Worm (Caenorhabditis elegans): ENCODE results near the gene F55G11.1.
A peak's percentile ranks its signal among the peaks of the same experiment; 100 is the strongest.

The F55G11.1 gene

ce11 chrIV:12971994-12972520, 25.7 kb upstream of the F55G11.1 start:
- peak; percentile 78 for TF ChIP-seq elt-2 (tag; optimal IDR thresholded peaks at IDR 0.05)
- TF ChIP-seq unc-62 (GFP tag; optimal IDR thresholded peaks at IDR 0.05) = no peak

- TF ChIP-seq eor-1 (tag; optimal IDR thresholded peaks at IDR 0.05) (no peak), fkh-10 (GFP tag; optimal IDR thresholded peaks at IDR 0.05) (no peak), jun-1 (tag; optimal IDR thresholded peaks at IDR 0.05) (no peak), elt-2 (tag; optimal IDR thresholded peaks at IDR 0.05) (peak; percentile 76)
These were observed 22.8 kb upstream of the F55G11.1 start, which contains the start of gene F55G11.2 for ce11 chrIV:12969141-12969540. F55G11.2 (minus strand) TSS chrIV:12969289.

- TF ChIP-seq snpc-4 (tag; optimal IDR thresholded peaks at IDR 0.05) (no peak), nfya-1 (tag; optimal IDR thresholded peaks at IDR 0.05; ENCODE audit: insufficient read depth) (no peak), ztf-11 (tag; optimal IDR thresholded peaks at IDR 0.05) (no peak), ceh-28 (tag; optimal IDR thresholded peaks at IDR 0.05) (no peak), unc-62 (GFP tag; optimal IDR thresholded peaks at IDR 0.05) (no peak), jun-1 (tag; optimal IDR thresholded peaks at IDR 0.05) (no peak), ama-1 (optimal IDR thresholded peaks at IDR 0.05) (no peak), lin-15B (tag; optimal IDR thresholded peaks at IDR 0.05) (no peak), aly-2 (tag; optimal IDR thresholded peaks at IDR 0.05) (no peak), daf-12 (tag; optimal IDR thresholded peaks at IDR 0.05) (no peak), fkh-2 (tag; optimal IDR thresholded peaks at IDR 0.05) (no peak), nhr-28 (tag; optimal IDR thresholded peaks at IDR 0.05) (no peak), nhr-76 (tag; optimal IDR thresholded peaks at IDR 0.05) (no peak), unc-39 (tag; optimal IDR thresholded peaks at IDR 0.05) (no peak), ceh-16 (tag; optimal IDR thresholded peaks at IDR 0.05) (no peak), mdl-1 (tag; optimal IDR thresholded peaks at IDR 0.05) (no peak), mml-1 (tag; optimal IDR thresholded peaks at IDR 0.05) (no peak), ceh-82 (tag; optimal IDR thresholded peaks at IDR 0.05) (no peak)
These were observed 20.9 kb upstream of the F55G11.1 start for ce11 chrIV:12967303-12967702.

- TF ChIP-seq skn-1 (tag; optimal IDR thresholded peaks at IDR 0.05) (no peak), hmg-11 (tag; optimal IDR thresholded peaks at IDR 0.05) (no peak), nhr-23 (tag; optimal IDR thresholded peaks at IDR 0.05) (no peak), elt-3 (tag; optimal IDR thresholded peaks at IDR 0.05) (no peak), snpc-4 (tag; optimal IDR thresholded peaks at IDR 0.05) (no peak), ztf-4 (tag; optimal IDR thresholded peaks at IDR 0.05) (no peak), elt-1 (tag; optimal IDR thresholded peaks at IDR 0.05) (no peak), ceh-82 (tag; optimal IDR thresholded peaks at IDR 0.05) (no peak), ceh-16 (tag; optimal IDR thresholded peaks at IDR 0.05) (no peak), pqm-1 (tag; optimal IDR thresholded peaks at IDR 0.05) (no peak), unc-62 (GFP tag; optimal IDR thresholded peaks at IDR 0.05) (no peak), ZK546.5 (tag; optimal IDR thresholded peaks at IDR 0.05) (no peak), ama-1 (optimal IDR thresholded peaks at IDR 0.05) (no peak)
These were observed 18.7 kb upstream of the F55G11.1 start, which contains the start of gene dod-22 for ce11 chrIV:12965074-12965473. dod-22 (plus strand) TSS chrIV:12965374.

- TF ChIP-seq ztf-11 (tag; optimal IDR thresholded peaks at IDR 0.05) (no peak), nhr-23 (tag; optimal IDR thresholded peaks at IDR 0.05) (no peak), elt-2 (tag; optimal IDR thresholded peaks at IDR 0.05) (peak; percentile 64), pqm-1 (tag; optimal IDR thresholded peaks at IDR 0.05) (peak; percentile 76), jun-1 (tag; optimal IDR thresholded peaks at IDR 0.05) (no peak)
These were observed 18.3 kb upstream of the F55G11.1 start for ce11 chrIV:12964648-12965047.

- TF ChIP-seq pqm-1 (tag; optimal IDR thresholded peaks at IDR 0.05) (peak; percentile 20), elt-2 (tag; optimal IDR thresholded peaks at IDR 0.05) (peak; percentile 78), ztf-11 (tag; optimal IDR thresholded peaks at IDR 0.05) (no peak), skn-1 (tag; optimal IDR thresholded peaks at IDR 0.05) (peak; percentile 2)
These were observed 16.2 kb upstream of the F55G11.1 start, which contains the start of gene F55G11.8 for ce11 chrIV:12962564-12962963. F55G11.8 (plus strand) TSS chrIV:12962808.

- TF ChIP-seq nhr-76 (tag; optimal IDR thresholded peaks at IDR 0.05) = no peak
These were observed 13.7 kb upstream of the F55G11.1 start, which contains the start of gene F55G11.7 for ce11 chrIV:12960136-12960535. F55G11.7 (plus strand) TSS chrIV:12960436.

All from whole organism, L3 larva.